Worm (Caenorhabditis elegans) whole organism, young adult: ENCODE measurements around the gene C18G1.8.

Experiments
- B0019.2 ChIP-seq: fragments of 200-800 bp; sonication (Bioruptor generic); conservative IDR thresholded peaks from 2 replicates; pipeline ENCODE4 v1.3.6; 2022; ENCODE audit warnings: missing genetic modification reagents, missing genetic modification characterization, missing compliant biosample characterization
- B0035.1 ChIP-seq: sonication (generic microtip); optimal IDR thresholded peaks from 2 replicates; lab custom pipeline; 2016; ENCODE audit warnings: missing genetic modification characterization, mild to moderate bottlenecking, missing compliant biosample characterization, missing genotype, missing genetic modification reagents
- B0336.3 ChIP-seq: fragments of 200-800 bp; sonication (Bioruptor generic); IDR thresholded peaks from 2 replicates; pipeline ENCODE4 v1.3.6; 2022; ENCODE audit warnings: missing genetic modification characterization, missing compliant biosample characterization
- C17E4.6 ChIP-seq: fragments of 200-800 bp; sonication (Bioruptor generic); IDR thresholded peaks from 2 replicates; pipeline ENCODE4 v1.3.6; 2022; ENCODE audit warnings: missing genetic modification reagents, missing genetic modification characterization, missing compliant biosample characterization
- F33H1.4 ChIP-seq: fragments of 200-800 bp; sonication (Bioruptor generic); IDR thresholded peaks from 2 replicates; pipeline ENCODE4 v1.3.6; 2022; ENCODE audit warnings: missing genetic modification reagents, missing genetic modification characterization, missing compliant biosample characterization
- F37B4.10 ChIP-seq: fragments of 200-800 bp; sonication (Bioruptor generic); IDR thresholded peaks from 2 replicates; pipeline ENCODE4 v1.3.6; 2022; ENCODE audit warnings: missing genetic modification characterization, missing compliant biosample characterization
- K12H6.12 ChIP-seq: fragments of 200-800 bp; sonication (Bioruptor generic); optimal IDR thresholded peaks from 2 replicates; lab custom pipeline; 2018; ENCODE audit warnings: mild to moderate bottlenecking, missing genetic modification characterization, missing compliant biosample characterization
- T07F8.4 ChIP-seq: sonication (generic microtip); optimal IDR thresholded peaks from 2 replicates; lab custom pipeline; 2016; ENCODE audit warnings: mild to moderate bottlenecking, missing genetic modification characterization, moderate library complexity, missing compliant biosample characterization
- Y53G8AR.9 ChIP-seq: fragments of 200-800 bp; sonication (Bioruptor generic); conservative IDR thresholded peaks from 2 replicates; pipeline ENCODE4 v1.3.6; 2022; ENCODE audit warnings: missing genetic modification reagents, missing genetic modification characterization, missing compliant biosample characterization
- Y56A3A.18 ChIP-seq: fragments of 200-800 bp; sonication (Bioruptor generic); IDR thresholded peaks from 2 replicates; pipeline ENCODE4 v1.3.6; 2022; ENCODE audit warnings: missing genetic modification reagents, missing genetic modification characterization, missing compliant biosample characterization
- Y79H2A.3 ChIP-seq: fragments of 200-800 bp; sonication (Bioruptor generic); conservative IDR thresholded peaks from 2 replicates; pipeline ENCODE4 v1.3.6; 2022; ENCODE audit warnings: missing genetic modification reagents, missing genetic modification characterization, missing compliant biosample characterization
- Y95B8A.8 ChIP-seq: fragments of 200-800 bp; sonication (Bioruptor generic); IDR thresholded peaks from 2 replicates; pipeline ENCODE4 v1.3.6; 2022; ENCODE audit warnings: missing genetic modification reagents, missing genetic modification characterization, missing compliant biosample characterization
- athp-1 ChIP-seq: sonication (generic microtip); optimal IDR thresholded peaks from 2 replicates; lab custom pipeline; 2017; ENCODE audit warnings: mild to moderate bottlenecking, missing genetic modification characterization, missing compliant biosample characterization
- attf-5 ChIP-seq: fragments of 200-800 bp; sonication (Bioruptor generic); optimal IDR thresholded peaks from 2 replicates; lab custom pipeline; 2018; ENCODE audit warnings: mild to moderate bottlenecking, missing genetic modification characterization, missing compliant biosample characterization
- cebp-2 ChIP-seq: fragments of 200-800 bp; sonication (Bioruptor generic); IDR thresholded peaks from 2 replicates; pipeline ENCODE4 v1.3.6; 2022; ENCODE audit warnings: missing genetic modification characterization, missing compliant biosample characterization
- ceh-27 ChIP-seq: fragments of 200-800 bp; sonication (Bioruptor generic); optimal IDR thresholded peaks from 2 replicates; lab custom pipeline; 2018; ENCODE audit warnings: mild to moderate bottlenecking, missing genetic modification characterization, moderate library complexity, missing compliant biosample characterization
- ceh-40 ChIP-seq: fragments of 200-800 bp; sonication (Bioruptor generic); IDR thresholded peaks from 2 replicates; pipeline ENCODE4 v1.3.6; 2022; ENCODE audit warnings: missing genetic modification characterization, missing compliant biosample characterization
- dpff-1 ChIP-seq: sonication (generic microtip); optimal IDR thresholded peaks from 2 replicates; lab custom pipeline; 2017; ENCODE audit warnings: mild to moderate bottlenecking, missing genetic modification characterization, missing compliant biosample characterization
- dpl-1 ChIP-seq: fragments of 150-350 bp; optimal IDR thresholded peaks from 2 replicates; lab custom pipeline; 2014; ENCODE audit warnings: missing biosample characterization, missing genetic modification reagents, missing genetic modification characterization
- ekl-4 ChIP-seq: fragments of 200-800 bp; sonication (Bioruptor generic); IDR thresholded peaks from 2 replicates; pipeline ENCODE4 v1.3.6; 2022; ENCODE audit warnings: missing genetic modification reagents, missing genetic modification characterization, missing compliant biosample characterization
- ets-4 ChIP-seq: fragments of 200-800 bp; sonication (Bioruptor generic); optimal IDR thresholded peaks from 2 replicates; lab custom pipeline; 2018; ENCODE audit warnings: mild to moderate bottlenecking, missing genetic modification characterization, missing compliant biosample characterization
- hlh-26 ChIP-seq: fragments of 200-800 bp; sonication (Bioruptor generic); conservative IDR thresholded peaks from 2 replicates; pipeline ENCODE4 v1.3.6; 2022; ENCODE audit warnings: missing genetic modification reagents, missing genetic modification characterization, missing compliant biosample characterization
- hsf-1 ChIP-seq: fragments of 200-800 bp; sonication (Bioruptor generic); IDR thresholded peaks from 2 replicates; pipeline ENCODE4 v1.3.6; 2022; ENCODE audit warnings: missing genetic modification reagents, missing genetic modification characterization, missing compliant biosample characterization
- lag-1 ChIP-seq: fragments of 200-800 bp; sonication (Bioruptor generic); IDR thresholded peaks from 2 replicates; pipeline ENCODE4 v1.3.6; 2022; ENCODE audit warnings: missing genetic modification reagents, missing genetic modification characterization, missing compliant biosample characterization
- let-607 ChIP-seq, 2 experiments: fragments of 200-800 bp in 1 of 2; sonication (Bioruptor generic) in 1 of 2; sonication (generic microtip) in 1 of 2; optimal IDR thresholded peaks; 2 replicates each; lab custom pipeline; 2016 to 2018; ENCODE audit warnings: mild to moderate bottlenecking in 2 of 2, missing compliant biosample characterization in 2 of 2, missing genetic modification characterization in 2 of 2, moderate library complexity in 2 of 2, missing genotype in 1 of 2
- lin-35 ChIP-seq, 3 experiments: fragments of 150-350 bp in 2 of 3; sonication (generic microtip) in 1 of 3; optimal IDR thresholded peaks; 2 replicates each; lab custom pipeline; 2014 to 2018; ENCODE audit warnings: missing biosample characterization in 3 of 3, missing genetic modification characterization in 3 of 3, missing genetic modification reagents in 3 of 3
- lsl-1 ChIP-seq: fragments of 200-800 bp; sonication (Bioruptor generic); optimal IDR thresholded peaks from 2 replicates; lab custom pipeline; 2018; ENCODE audit warnings: mild to moderate bottlenecking, missing genetic modification characterization, moderate library complexity, missing compliant biosample characterization
- madf-3 ChIP-seq: fragments of 200-800 bp; sonication (Bioruptor generic); IDR thresholded peaks from 2 replicates; pipeline ENCODE4 v1.3.6; 2022; ENCODE audit warnings: missing genetic modification reagents, missing genetic modification characterization, missing compliant biosample characterization
- mes-4 ChIP-seq: sonication (generic microtip); optimal IDR thresholded peaks from 2 replicates; lab custom pipeline; 2016; ENCODE audit warnings: missing genotype, missing genetic modification characterization, missing compliant biosample characterization
- nfya-2 ChIP-seq: fragments of 200-800 bp; sonication (Bioruptor generic); IDR thresholded peaks from 2 replicates; pipeline ENCODE4 v1.3.6; 2022; ENCODE audit warnings: missing genetic modification reagents, missing genetic modification characterization, missing compliant biosample characterization
- sptf-2 ChIP-seq: fragments of 200-800 bp; sonication (Bioruptor generic); optimal IDR thresholded peaks from 2 replicates; lab custom pipeline; 2018; ENCODE audit warnings: mild to moderate bottlenecking, missing genetic modification characterization, missing compliant biosample characterization
- zfh-2 ChIP-seq: fragments of 200-800 bp; sonication (Bioruptor generic); conservative IDR thresholded peaks from 2 replicates; pipeline ENCODE4 v1.3.6; 2022; ENCODE audit warnings: missing genetic modification reagents, missing genetic modification characterization, missing compliant biosample characterization
- ztf-25 ChIP-seq: fragments of 200-800 bp; sonication (Bioruptor generic); IDR thresholded peaks from 2 replicates; pipeline ENCODE4 v1.3.6; 2022; ENCODE audit warnings: missing genetic modification reagents, missing genetic modification characterization, missing compliant biosample characterization

Gene C18G1.8

ce11 chrV:4805847-4806246 is 39.4 kb upstream of the C18G1.8 start, which contains the start of gene R02F11.3:
R02F11.3 (minus strand) TSS chrV:4805947.
- TF ChIP-seq let-607 (tag; optimal IDR thresholded peaks at IDR 0.05; lab: Kevin White, UChicago) = no peak

ce11 chrV:4801943-4802342 is 35.5 kb upstream of the C18G1.8 start:
- TF ChIP-seq hlh-26 (GFP tag; lab: Robert Waterston, UW) (no peak), dpl-1 (no peak), lag-1 (GFP tag; lab: Robert Waterston, UW) (no peak), cebp-2 (no peak), ztf-25 (GFP tag; lab: Robert Waterston, UW) (0 out of 2 replicates have a peak, but pooled peaks have one; percentile 10), nfya-2 (GFP tag; lab: Robert Waterston, UW) (no peak), ceh-27 (GFP tag; lab: Kevin White, UChicago) (no peak), athp-1 (tag; lab: Kevin White, UChicago) (no peak), zfh-2 (peak; percentile 71), B0035.1 (tag; lab: Kevin White, UChicago) (no peak), Y53G8AR.9 (GFP tag; lab: Robert Waterston, UW) (no peak), mes-4 (tag; lab: Kevin White, UChicago) (no peak), sptf-2 (no peak), T07F8.4 (tag; lab: Kevin White, UChicago) (no peak)

ce11 chrV:4800794-4801193 is 34.4 kb upstream of the C18G1.8 start, which contains the start of gene R02F11.1:
R02F11.1 (plus strand) TSS chrV:4801094.
- no peak for TF ChIP-seq B0336.3 (GFP tag; lab: Robert Waterston, UW)
- TF ChIP-seq mes-4 (tag; lab: Kevin White, UChicago) = no peak
- TF ChIP-seq ceh-40 (GFP tag; lab: Robert Waterston, UW) = no peak
- no peak for TF ChIP-seq B0019.2 (GFP tag; lab: Robert Waterston, UW)
- no peak for TF ChIP-seq lsl-1 (GFP tag; lab: Kevin White, UChicago)
- TF ChIP-seq F33H1.4 (GFP tag; lab: Robert Waterston, UW) = no peak
- 0 out of 2 replicates have a peak, but pooled peaks have one; percentile 22 for TF ChIP-seq hsf-1 (GFP tag; lab: Robert Waterston, UW)
- no peak for TF ChIP-seq C17E4.6 (GFP tag; lab: Robert Waterston, UW)

DNA sequence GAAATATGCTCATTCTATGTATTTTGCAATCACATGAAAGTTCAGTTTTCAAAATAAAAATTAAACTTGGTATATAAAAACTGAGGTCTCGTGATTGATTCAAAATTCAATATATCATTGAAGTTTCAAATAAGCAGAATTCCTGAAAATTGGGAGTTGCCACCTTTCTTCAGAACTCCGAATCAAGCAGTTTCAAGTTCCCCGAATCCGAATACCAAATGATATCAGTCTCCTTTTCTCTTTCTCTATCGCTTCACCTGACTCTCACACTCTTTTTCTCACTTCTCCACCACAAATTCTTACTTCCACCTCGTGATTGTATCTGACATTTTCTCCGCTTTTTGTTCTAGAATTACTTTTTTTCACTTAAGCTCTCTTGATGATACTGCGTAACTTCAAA is 27.9 kb upstream of the C18G1.8 start, which contains the start of gene R02F11.2:
Gene R02F11.2 (plus strand): TSS at position 292 of the 400 bp plus-strand sequence.
- no peak for TF ChIP-seq Y95B8A.8 (GFP tag; lab: Robert Waterston, UW)
- no peak for TF ChIP-seq lin-35 (GFP tag; optimal IDR thresholded peaks at IDR 0.05; lab: Kevin White, UChicago)
- no peak for TF ChIP-seq ekl-4
- no peak for TF ChIP-seq F37B4.10 (GFP tag; lab: Robert Waterston, UW)
- TF ChIP-seq dpff-1 (tag; lab: Kevin White, UChicago) = no peak
- no peak for TF ChIP-seq Y56A3A.18 (GFP tag; lab: Robert Waterston, UW)
- no peak for TF ChIP-seq attf-5 (GFP tag; lab: Kevin White, UChicago)
- no peak for TF ChIP-seq madf-3 (GFP tag; lab: Robert Waterston, UW)
- TF ChIP-seq Y79H2A.3 (GFP tag; lab: Robert Waterston, UW) = no peak
- TF ChIP-seq hlh-26 (GFP tag; lab: Robert Waterston, UW) = no peak
- no peak for TF ChIP-seq sptf-2
- no peak for TF ChIP-seq ets-4 (GFP tag; lab: Kevin White, UChicago)
- no peak for TF ChIP-seq K12H6.12 (tag; lab: Kevin White, UChicago)
